Worm (Caenorhabditis elegans): Measurements from ENCODE around the gene rfc-1.
A peak's percentile ranks its signal among the peaks of the same experiment; 100 is the strongest.

Gene rfc-1

DNA sequence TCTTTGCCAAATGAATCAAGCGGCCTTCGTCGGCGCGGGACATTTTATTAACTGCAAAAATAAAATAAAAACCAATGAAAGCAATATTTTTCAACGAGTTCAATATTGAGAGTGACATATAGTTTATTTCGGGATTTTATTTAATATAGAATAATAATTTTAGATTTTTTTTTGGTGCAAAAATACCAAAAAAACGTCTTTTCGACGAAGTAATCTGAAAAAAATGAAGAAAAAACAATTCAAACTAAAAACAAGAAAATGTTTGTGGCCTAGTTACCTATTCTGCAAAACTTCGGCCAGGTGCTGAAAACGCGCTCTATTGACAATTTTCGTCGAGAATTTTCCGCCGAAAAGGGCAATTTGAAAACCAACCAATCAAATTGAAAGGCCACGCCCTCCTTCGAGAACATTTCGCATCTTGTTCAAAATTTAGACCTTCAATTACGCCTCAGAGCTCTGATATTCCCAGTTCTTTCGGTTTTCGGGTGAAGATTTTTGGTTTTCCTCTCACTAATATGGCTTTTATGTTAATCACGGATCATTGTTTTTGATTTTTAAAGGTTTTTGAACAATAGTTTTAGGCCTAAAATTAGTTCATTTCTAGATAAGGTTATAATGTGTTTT, 39.8 kb upstream of the rfc-1 start, which contains the start of gene C47E8.4 (continued):
- TF ChIP-seq dmd-4 (tag; optimal IDR thresholded peaks at IDR 0.05), result peak; percentile 65
- peak; percentile 73 for TF ChIP-seq ceh-16 (tag; optimal IDR thresholded peaks at IDR 0.05)
- peak; percentile 92 for TF ChIP-seq nhr-10 (tag; optimal IDR thresholded peaks at IDR 0.05)
- TF ChIP-seq skn-1 (tag; optimal IDR thresholded peaks at IDR 0.05), result peak; percentile 93
- peak; percentile 90 for TF ChIP-seq snpc-4 (tag; optimal IDR thresholded peaks at IDR 0.05)
- TF ChIP-seq unc-62 (GFP tag; optimal IDR thresholded peaks at IDR 0.05), result peak; percentile 83

DNA sequence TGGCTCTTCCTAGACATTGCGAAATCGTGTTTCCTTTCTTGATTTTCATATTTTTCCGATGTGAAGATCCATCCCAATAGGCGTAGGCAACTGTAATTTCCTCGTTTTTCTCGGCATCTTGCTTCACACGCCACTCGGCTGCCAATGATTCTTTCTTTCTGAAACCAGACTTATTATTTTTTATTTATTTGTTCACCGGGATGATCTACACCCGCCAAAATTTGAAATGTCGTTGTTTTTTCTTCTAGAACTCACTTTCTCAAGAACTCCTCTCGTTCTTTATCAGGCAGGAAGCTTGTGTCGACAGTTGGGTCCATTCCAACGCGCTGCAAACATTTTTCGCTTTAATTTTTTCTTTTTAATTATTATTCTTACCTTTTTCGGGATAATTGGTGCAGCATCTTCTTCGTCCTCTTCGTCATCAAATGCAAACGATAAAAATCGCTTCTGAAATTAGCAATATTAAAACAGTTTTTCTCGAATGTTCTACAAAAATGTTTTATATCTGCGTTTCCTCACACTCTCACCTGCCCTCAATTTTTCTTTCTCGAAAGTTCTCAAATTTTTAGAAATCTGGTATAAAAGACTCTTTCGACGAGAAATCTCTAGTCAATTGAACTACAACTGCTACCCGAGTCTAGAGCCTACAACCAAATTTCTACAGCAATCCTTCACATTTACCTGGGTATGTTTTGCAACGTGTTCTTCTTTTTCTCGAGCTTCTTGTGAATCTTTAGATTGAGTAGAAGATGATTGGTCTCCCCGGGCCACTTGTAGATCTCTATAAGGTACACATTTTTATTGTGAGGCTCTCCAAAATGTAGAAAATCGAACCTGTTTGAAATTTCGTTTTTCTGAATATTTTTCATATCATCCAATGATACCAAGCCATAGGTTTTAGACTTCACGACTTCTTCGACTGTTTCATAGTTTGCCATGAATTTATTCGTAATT, 38.9 kb upstream of the rfc-1 start, which contains the start of gene hsp-90:
TSS of gene hsp-90 (plus strand) at position 560 of the 954 bp plus-strand sequence.
- TF ChIP-seq egl-27 (tag; optimal IDR thresholded peaks at IDR 0.05) (no peak), ztf-11 (tag; optimal IDR thresholded peaks at IDR 0.05) (no peak), nhr-77 (tag; optimal IDR thresholded peaks at IDR 0.05) (no peak), ztf-4 (tag; optimal IDR thresholded peaks at IDR 0.05) (no peak), nhr-21 (tag; optimal IDR thresholded peaks at IDR 0.05) (no peak), alr-1 (tag; optimal IDR thresholded peaks at IDR 0.05) (no peak), ama-1 (optimal IDR thresholded peaks at IDR 0.05) (peak; percentile 84), fos-1 (tag; optimal IDR thresholded peaks at IDR 0.05) (no peak), peb-1 (tag; optimal IDR thresholded peaks at IDR 0.05) (no peak), F13H6.1 (tag; optimal IDR thresholded peaks at IDR 0.05) (no peak), gmeb-1 (tag; optimal IDR thresholded peaks at IDR 0.05) (no peak), C34F6.9 (tag; optimal IDR thresholded peaks at IDR 0.05) (peak; percentile 55), lin-39 (tag; optimal IDR thresholded peaks at IDR 0.05) (no peak), unc-39 (tag; optimal IDR thresholded peaks at IDR 0.05) (no peak), Y55F3AM.14 (GFP tag; optimal IDR thresholded peaks at IDR 0.05) (no peak), R02D3.7 (tag; optimal IDR thresholded peaks at IDR 0.05) (no peak)

DNA sequence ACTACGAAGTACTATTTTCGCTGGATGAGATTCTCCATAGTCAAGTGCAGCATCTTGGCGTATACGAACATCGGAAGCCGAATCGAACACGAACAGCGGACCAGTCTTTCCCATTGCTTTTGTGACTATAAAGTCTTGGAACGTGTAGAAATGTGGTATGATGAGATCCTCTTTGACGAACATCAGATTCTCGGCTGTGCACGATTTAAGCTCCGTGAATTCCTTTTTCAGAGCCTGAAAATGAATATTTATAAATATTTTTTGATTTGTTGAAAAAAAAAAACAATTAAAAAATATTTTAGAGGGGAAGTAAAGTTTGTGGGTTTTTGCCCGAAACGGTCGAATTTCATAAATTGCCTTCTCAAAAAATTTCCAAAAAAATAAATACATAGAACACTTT, 38.1 kb upstream of the rfc-1 start:
- no peak for TF ChIP-seq sma-9 (GFP tag; optimal IDR thresholded peaks at IDR 0.05)
- no peak for TF ChIP-seq sma-9 (tag; optimal IDR thresholded peaks at IDR 0.05)
- TF ChIP-seq elt-3 (tag; optimal IDR thresholded peaks at IDR 0.05), result no peak
- TF ChIP-seq nhr-23 (tag; optimal IDR thresholded peaks at IDR 0.05), result no peak

DNA sequence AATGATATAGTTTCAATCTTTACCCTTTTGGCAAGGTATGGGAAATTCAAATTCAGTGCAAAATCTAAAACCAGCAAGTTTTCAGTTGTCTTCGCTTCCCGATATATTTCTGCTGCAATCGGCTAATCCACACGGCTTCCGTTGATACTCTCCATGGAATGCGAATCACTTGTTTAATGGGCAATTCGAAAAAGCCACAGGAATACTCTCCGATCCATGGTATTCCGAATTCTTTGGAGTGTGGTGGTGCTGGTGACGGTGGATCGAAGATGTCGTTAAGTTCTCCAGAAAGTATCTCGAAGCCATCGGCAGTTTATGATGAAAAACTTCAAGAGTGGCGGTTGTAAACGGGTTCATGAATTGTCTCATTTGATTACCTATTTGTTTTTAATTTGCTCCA, 37.5 kb upstream of the rfc-1 start:
- TF ChIP-seq ama-1 (optimal IDR thresholded peaks at IDR 0.05), result peak; percentile 40
- TF ChIP-seq lin-39 (tag; optimal IDR thresholded peaks at IDR 0.05), result no peak
- TF ChIP-seq fos-1 (tag; optimal IDR thresholded peaks at IDR 0.05), result no peak

DNA sequence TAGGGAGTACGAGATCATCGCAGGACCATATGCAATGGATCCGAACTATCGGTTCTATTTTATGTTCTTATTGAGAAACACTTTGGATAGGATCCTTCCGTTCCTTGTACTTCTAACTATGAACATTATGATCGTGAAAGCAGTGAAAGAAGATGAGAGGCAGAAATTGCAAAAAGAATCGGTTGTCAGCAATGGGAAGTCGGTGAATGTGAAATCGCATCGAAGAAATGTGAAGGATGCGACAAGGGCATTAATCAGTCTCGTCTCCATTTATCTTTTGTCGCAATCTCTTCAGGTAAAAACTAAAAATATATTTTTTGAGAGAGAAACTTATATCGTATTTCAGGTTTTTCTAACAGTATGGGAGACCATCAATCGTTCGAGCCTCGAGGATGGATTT, 37.1 kb upstream of the rfc-1 start:
- TF ChIP-seq C34F6.9 (tag; optimal IDR thresholded peaks at IDR 0.05) (peak; percentile 14), blmp-1 (tag; optimal IDR thresholded peaks at IDR 0.05; ENCODE audit: insufficient read depth) (no peak)

DNA sequence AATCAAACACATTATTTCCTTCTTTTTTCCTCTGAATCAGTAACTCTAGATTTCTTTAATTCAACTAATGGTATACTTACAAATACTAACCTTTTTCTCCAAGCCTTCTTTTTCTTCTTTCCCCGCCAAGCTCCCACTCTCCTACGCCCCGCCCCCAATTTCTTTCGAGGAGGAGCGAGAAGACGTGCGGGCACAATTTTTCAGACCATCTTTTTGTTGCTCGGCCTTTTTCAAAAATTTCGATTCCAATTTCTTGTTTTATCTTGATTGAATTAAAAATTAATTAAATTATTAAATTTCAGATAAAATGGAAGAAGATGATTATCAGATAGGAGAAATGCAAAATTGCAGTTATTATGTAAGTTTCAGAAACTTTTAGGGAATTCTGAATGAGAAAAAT, 34.2 kb upstream of the rfc-1 start, which contains the start of gene C47E8.3:
TSS of gene C47E8.3 (plus strand) at position 301 of the 400 bp plus-strand sequence.
- TF ChIP-seq nhr-10 (tag; optimal IDR thresholded peaks at IDR 0.05), result no peak
- no peak for TF ChIP-seq ZK546.5 (tag; optimal IDR thresholded peaks at IDR 0.05)
- no peak for TF ChIP-seq nhr-21 (tag; optimal IDR thresholded peaks at IDR 0.05)
- TF ChIP-seq elt-1 (tag; optimal IDR thresholded peaks at IDR 0.05), result no peak
- TF ChIP-seq elt-3 (tag; optimal IDR thresholded peaks at IDR 0.05), result no peak
- no peak for TF ChIP-seq unc-55 (GFP tag; optimal IDR thresholded peaks at IDR 0.05)
- no peak for TF ChIP-seq snpc-4 (tag; optimal IDR thresholded peaks at IDR 0.05)
- TF ChIP-seq nhr-129 (tag; optimal IDR thresholded peaks at IDR 0.05), result no peak
- no peak for TF ChIP-seq nhr-25 (tag; optimal IDR thresholded peaks at IDR 0.05)
- TF ChIP-seq sma-3 (GFP tag; optimal IDR thresholded peaks at IDR 0.05), result no peak
- no peak for TF ChIP-seq ama-1 (optimal IDR thresholded peaks at IDR 0.05)
- TF ChIP-seq nhr-12 (tag; optimal IDR thresholded peaks at IDR 0.05), result no peak
- no peak for TF ChIP-seq ztf-1 (GFP tag; conservative IDR thresholded peaks at IDR 0.05)
- no peak for TF ChIP-seq unc-39 (tag; optimal IDR thresholded peaks at IDR 0.05)
- TF ChIP-seq ztf-11 (tag; optimal IDR thresholded peaks at IDR 0.05), result no peak
- no peak for TF ChIP-seq lsy-2 (tag; optimal IDR thresholded peaks at IDR 0.05)
- TF ChIP-seq fos-1 (tag; optimal IDR thresholded peaks at IDR 0.05), result no peak
- TF ChIP-seq nhr-237 (tag; optimal IDR thresholded peaks at IDR 0.05), result no peak
- no peak for TF ChIP-seq mdl-1 (tag; optimal IDR thresholded peaks at IDR 0.05)

All from whole organism, L2 larva.